Fruit fly (Drosophila melanogaster) whole organism, embryonic: ENCODE measurements around the gene CG3348.

Source experiments
- Atf-2 ChIP-seq: fragments of 200-800 bp; sonication (Bioruptor generic); optimal IDR thresholded peaks from 2 replicates; lab custom pipeline; 2016; ENCODE audit warnings: missing biosample characterization, missing genetic modification characterization
- Bdp1 ChIP-seq: fragments of 200-800 bp; sonication (Bioruptor generic); optimal IDR thresholded peaks from 3 replicates; lab custom pipeline; 2016; ENCODE audit warnings: missing biosample characterization, missing genetic modification characterization
- CG10654 ChIP-seq: fragments of 200-800 bp; sonication (Bioruptor generic); optimal IDR thresholded peaks from 2 replicates; lab custom pipeline; 2016; ENCODE audit warnings: missing biosample characterization, missing genetic modification characterization
- CG11560 ChIP-seq: fragments of 200-800 bp; sonication (Bioruptor generic); IDR thresholded peaks from 3 replicates; pipeline ENCODE4 v1.3.6; 2022; ENCODE audit warnings: missing biosample characterization, missing genetic modification characterization
- CG12769 ChIP-seq: fragments of 200-800 bp; sonication (Bioruptor generic); optimal IDR thresholded peaks from 2 replicates; lab custom pipeline; 2019; ENCODE audit warnings: missing biosample characterization, mild to moderate bottlenecking, missing genetic modification characterization, moderate library complexity
- CG13296 ChIP-seq: fragments of 200-800 bp; sonication (Bioruptor generic); optimal IDR thresholded peaks from 3 replicates; lab custom pipeline; 2018; ENCODE audit warnings: missing biosample characterization, mild to moderate bottlenecking, missing genetic modification characterization
- CG13624 ChIP-seq: fragments of 200-800 bp; sonication (Bioruptor generic); optimal IDR thresholded peaks from 2 replicates; lab custom pipeline; 2016; ENCODE audit warnings: missing biosample characterization, missing genetic modification characterization
- CG17385 ChIP-seq: fragments of 200-800 bp; sonication (Bioruptor generic); optimal IDR thresholded peaks from 3 replicates; lab custom pipeline; 2018; ENCODE audit warnings: missing biosample characterization, mild to moderate bottlenecking, missing genetic modification characterization
- CG1792 ChIP-seq: fragments of 200-800 bp; sonication (Bioruptor generic); optimal IDR thresholded peaks from 2 replicates; lab custom pipeline; 2016; ENCODE audit warnings: missing biosample characterization, missing genetic modification characterization
- CG2889 ChIP-seq: fragments of 200-800 bp; sonication (Bioruptor generic); IDR thresholded peaks from 3 replicates; pipeline ENCODE4 v1.3.6; 2022; ENCODE audit warnings: missing biosample characterization, missing genetic modification characterization
- CG3847 ChIP-seq: fragments of 200-800 bp; sonication (Bioruptor generic); IDR thresholded peaks from 2 replicates; pipeline ENCODE4 v1.3.6; 2022; ENCODE audit warnings: missing biosample characterization, missing genetic modification characterization
- CG4360 ChIP-seq: fragments of 200-800 bp; sonication (Bioruptor generic); IDR thresholded peaks from 2 replicates; pipeline ENCODE4 v1.3.6; 2022; ENCODE audit warnings: missing biosample characterization, missing genetic modification characterization
- CG4730 ChIP-seq: fragments of 200-800 bp; sonication (Bioruptor generic); IDR thresholded peaks from 2 replicates; pipeline ENCODE4 v1.3.6; 2022; ENCODE audit warnings: missing biosample characterization, missing genetic modification characterization
- CG5245 ChIP-seq: fragments of 200-800 bp; sonication (Bioruptor generic); optimal IDR thresholded peaks from 3 replicates; lab custom pipeline; 2016; ENCODE audit warnings: missing biosample characterization, missing genetic modification characterization
- CG7786 ChIP-seq: fragments of 200-800 bp; sonication (Bioruptor generic); optimal IDR thresholded peaks from 2 replicates; lab custom pipeline; 2016; ENCODE audit warnings: missing biosample characterization, missing genetic modification characterization
- D ChIP-seq, 2 experiments: fragments of 200-800 bp in 1 of 2; fragments of >200 bp in 1 of 2; sonication (Bioruptor generic) in 1 of 2; optimal IDR thresholded peaks; 2 replicates in 1 of 2; 3 replicates in 1 of 2; lab custom pipeline; 2017; ENCODE audit warnings: mild to moderate bottlenecking in 1 of 2, missing biosample characterization in 1 of 2, missing genetic modification characterization in 1 of 2, missing genetic modification reagents in 1 of 2
- D19A ChIP-seq: fragments of 200-800 bp; optimal IDR thresholded peaks from 3 replicates; lab custom pipeline; 2019; ENCODE audit warnings: missing biosample characterization, mild to moderate bottlenecking, missing genetic modification characterization, moderate library complexity
- Deaf1 ChIP-seq: fragments of 200-800 bp; optimal IDR thresholded peaks from 3 replicates; lab custom pipeline; 2019; ENCODE audit warnings: missing biosample characterization, mild to moderate bottlenecking, missing genetic modification characterization, moderate library complexity
- HLH3B ChIP-seq: fragments of 200-800 bp; sonication (Bioruptor generic); IDR thresholded peaks from 2 replicates; pipeline ENCODE4 v1.3.6; 2022; ENCODE audit warnings: missing biosample characterization, missing genetic modification characterization
- Hr39 ChIP-seq: fragments of >200 bp; optimal IDR thresholded peaks from 2 replicates; lab custom pipeline; 2017
- Kr ChIP-seq: fragments of 200-800 bp; sonication (Bioruptor generic); optimal IDR thresholded peaks from 2 replicates; lab custom pipeline; 2017; ENCODE audit warnings: missing biosample characterization, mild to moderate bottlenecking, missing genetic modification characterization
- MBD-R2 ChIP-seq: fragments of 200-800 bp; sonication (Bioruptor generic); IDR thresholded peaks from 2 replicates; pipeline ENCODE4 v1.3.6; 2022; ENCODE audit warnings: missing biosample characterization, missing genetic modification characterization
- MTF-1 ChIP-seq: fragments of 200-800 bp; sonication (Bioruptor generic); optimal IDR thresholded peaks from 2 replicates; lab custom pipeline; 2018; ENCODE audit warnings: missing biosample characterization, mild to moderate bottlenecking, missing genetic modification characterization, borderline replicate concordance
- Med ChIP-seq: fragments of 200-800 bp; sonication (Bioruptor generic); peaks from one replicate; lab custom pipeline; 2016; ENCODE audit warnings: missing biosample characterization, missing genetic modification characterization, mild to moderate bottlenecking, inconsistent platforms, moderate library complexity
- Pdp1 ChIP-seq, 2 experiments: fragments of 200-800 bp; sonication (Bioruptor generic); optimal IDR thresholded peaks; 3 replicates each; lab custom pipeline; 2016; ENCODE audit warnings: missing biosample characterization in 2 of 2, missing genetic modification characterization in 2 of 2, mild to moderate bottlenecking in 1 of 2, moderate library complexity in 1 of 2
- Ptx1 ChIP-seq: fragments of 200-800 bp; sonication (Bioruptor generic); IDR thresholded peaks from 2 replicates; pipeline ENCODE4 v1.3.6; 2022; ENCODE audit warnings: missing biosample characterization, missing genetic modification characterization
- Rx ChIP-seq: fragments of 200-800 bp; sonication (Bioruptor generic); IDR thresholded peaks from 2 replicates; pipeline ENCODE4 v1.3.6; 2022; ENCODE audit warnings: missing biosample characterization, missing genetic modification characterization
- Side ChIP-seq: fragments of 200-800 bp; sonication (Bioruptor generic); optimal IDR thresholded peaks from 2 replicates; lab custom pipeline; 2016; ENCODE audit warnings: missing biosample characterization, missing genetic modification characterization
- Sox102F ChIP-seq: fragments of 200-800 bp; sonication (Bioruptor generic); optimal IDR thresholded peaks from 2 replicates; lab custom pipeline; 2018; ENCODE audit warnings: missing biosample characterization, mild to moderate bottlenecking, missing genetic modification characterization, moderate library complexity
- ac ChIP-seq: fragments of 200-800 bp; sonication (Bioruptor generic); optimal IDR thresholded peaks from 3 replicates; lab custom pipeline; 2017; ENCODE audit warnings: missing biosample characterization, mild to moderate bottlenecking, missing genetic modification characterization
- cg ChIP-seq: fragments of 200-800 bp; sonication (Bioruptor generic); optimal IDR thresholded peaks from 3 replicates; lab custom pipeline; 2019; ENCODE audit warnings: missing biosample characterization, mild to moderate bottlenecking, missing genetic modification characterization, moderate library complexity
- chinmo ChIP-seq: fragments of 200-800 bp; sonication (Bioruptor generic); IDR thresholded peaks from 4 replicates; pipeline ENCODE4 v1.3.6; 2022; ENCODE audit warnings: missing biosample characterization, missing genetic modification characterization; ENCODE audit not compliant: partially characterized antibody
- crol ChIP-seq: fragments of 200-800 bp; sonication (Bioruptor generic); IDR thresholded peaks from 2 replicates; pipeline ENCODE4 v1.3.6; 2022; ENCODE audit warnings: missing biosample characterization, missing genetic modification characterization
- dmrt11E ChIP-seq: fragments of 200-800 bp; sonication (Bioruptor generic); optimal IDR thresholded peaks from 3 replicates; lab custom pipeline; 2018; ENCODE audit warnings: missing biosample characterization, mild to moderate bottlenecking, missing genetic modification characterization, moderate library complexity
- exex ChIP-seq: fragments of 200-800 bp; sonication (Bioruptor generic); optimal IDR thresholded peaks from 4 replicates; lab custom pipeline; 2018; ENCODE audit warnings: missing biosample characterization, mild to moderate bottlenecking, missing genetic modification characterization, moderate library complexity
- fru ChIP-seq: fragments of >200 bp; optimal IDR thresholded peaks from 2 replicates; lab custom pipeline; 2017
- gcm ChIP-seq: fragments of 200-800 bp; sonication (Bioruptor generic); optimal IDR thresholded peaks from 2 replicates; lab custom pipeline; 2019; ENCODE audit warnings: missing biosample characterization, mild to moderate bottlenecking, missing genetic modification characterization, moderate library complexity
- gfzf ChIP-seq: fragments of 200-800 bp; sonication (Bioruptor generic); optimal IDR thresholded peaks from 2 replicates; lab custom pipeline; 2016; ENCODE audit warnings: missing biosample characterization, mild to moderate bottlenecking, missing genetic modification characterization, moderate library complexity
- gsb ChIP-seq: fragments of 200-800 bp; sonication (Bioruptor generic); IDR thresholded peaks from 2 replicates; pipeline ENCODE4 v1.3.6; 2022; ENCODE audit warnings: missing biosample characterization, missing genetic modification characterization
- hkb ChIP-seq, 2 experiments: fragments of 200-800 bp in 1 of 2; fragments of >200 bp in 1 of 2; sonication (Bioruptor generic) in 1 of 2; IDR thresholded peaks in 1 of 2; optimal IDR thresholded peaks in 1 of 2; 2 replicates each; pipeline versions ENCODE4 v1.3.6 to Lab custom; 2017 to 2022; ENCODE audit warnings: missing biosample characterization in 1 of 2, missing genetic modification characterization in 1 of 2
- kay ChIP-seq: fragments of 200-800 bp; sonication (Bioruptor generic); optimal IDR thresholded peaks from 2 replicates; lab custom pipeline; 2016; ENCODE audit warnings: missing biosample characterization, missing genetic modification characterization
- nau ChIP-seq: fragments of 200-800 bp; sonication (Bioruptor generic); optimal IDR thresholded peaks from 3 replicates; lab custom pipeline; 2017; ENCODE audit warnings: missing biosample characterization, mild to moderate bottlenecking, missing genetic modification characterization, missing genetic modification reagents
- pan ChIP-seq, 4 experiments: fragments of >200 bp in 3 of 4; fragments of 200-800 bp in 1 of 4; sonication (Bioruptor generic) in 1 of 4; optimal IDR thresholded peaks in 3 of 4; IDR thresholded peaks in 1 of 4; 2 replicates each; pipeline versions ENCODE4 v1.3.6 to Lab custom; 2017 to 2022; ENCODE audit warnings: missing biosample characterization in 2 of 4, missing genetic modification characterization in 2 of 4, mixed read lengths in 1 of 4
- ro ChIP-seq: fragments of 200-800 bp; sonication (Bioruptor generic); IDR thresholded peaks from 2 replicates; pipeline ENCODE4 v1.3.6; 2022; ENCODE audit warnings: missing biosample characterization, missing genetic modification characterization
- sug ChIP-seq: fragments of 200-800 bp; optimal IDR thresholded peaks from 2 replicates; lab custom pipeline; 2019; ENCODE audit warnings: missing biosample characterization, mild to moderate bottlenecking, missing genetic modification characterization, moderate library complexity
- tgo ChIP-seq: fragments of 200-800 bp; sonication (Bioruptor generic); IDR thresholded peaks from 3 replicates; pipeline ENCODE4 v1.3.6; 2022; ENCODE audit warnings: missing biosample characterization, missing genetic modification characterization
- trh ChIP-seq: fragments of 200-800 bp; sonication (Bioruptor generic); optimal IDR thresholded peaks from 2 replicates; lab custom pipeline; 2016; ENCODE audit warnings: missing biosample characterization, missing genetic modification characterization
- vnd ChIP-seq: fragments of 200-800 bp; sonication (Bioruptor generic); IDR thresholded peaks from 3 replicates; pipeline ENCODE4 v1.3.6; 2022; ENCODE audit warnings: missing biosample characterization, missing genetic modification characterization; ENCODE audit not compliant: partially characterized antibody

Gene CG3348

dm6 chr3R:27270379-27271266 lies 21.4 kb downstream of the CG3348 start:
- TF ChIP-seq crol (GFP tag; lab: Robert Waterston, UW) = peak; percentile 56
- TF ChIP-seq CG4730 (GFP tag; lab: Robert Waterston, UW) = no peak
- peak; percentile 31 for TF ChIP-seq Med (GFP tag; lab: Kevin White, UChicago)
- no peak for TF ChIP-seq Rx (GFP tag; lab: Robert Waterston, UW)
- peak; percentile 15 for TF ChIP-seq CG12769
- no peak for TF ChIP-seq Hr39 (lab: Kevin White, UChicago)
- TF ChIP-seq Atf-2 (GFP tag; lab: Kevin White, UChicago) = no peak
- TF ChIP-seq fru (lab: Kevin White, UChicago) = no peak
- no peak for TF ChIP-seq Side
- TF ChIP-seq sug = peak; percentile 17
- TF ChIP-seq CG4360 (GFP tag; lab: Robert Waterston, UW) = peak; percentile 65
- TF ChIP-seq D19A = no peak
- TF ChIP-seq Bdp1 (GFP tag; lab: Kevin White, UChicago) = no peak
- TF ChIP-seq cg (GFP tag; lab: Kevin White, UChicago) = peak; percentile 80
- peak; percentile 5; the same call in 1 of the 2 replicates for TF ChIP-seq MBD-R2
- TF ChIP-seq CG13296 (GFP tag; lab: Kevin White, UChicago) = no peak
- no peak for TF ChIP-seq hkb (optimal IDR thresholded peaks at IDR 0.05; lab: Kevin White, UChicago)
- no peak for TF ChIP-seq hkb (GFP tag; IDR thresholded peaks at IDR 0.05; lab: Robert Waterston, UW)
- peak in 1 of 2 experiments; percentile 68 for TF ChIP-seq Pdp1 (GFP tag; optimal IDR thresholded peaks at IDR 0.05; lab: Kevin White, UChicago)
- TF ChIP-seq Ptx1 (GFP tag; lab: Robert Waterston, UW) = no peak
- no peak for TF ChIP-seq CG3847 (GFP tag; lab: Robert Waterston, UW)
- no peak for TF ChIP-seq CG5245 (GFP tag; lab: Kevin White, UChicago)
- TF ChIP-seq D (optimal IDR thresholded peaks at IDR 0.05; lab: Kevin White, UChicago) = no peak
- no peak for TF ChIP-seq D (GFP tag; optimal IDR thresholded peaks at IDR 0.05; lab: Kevin White, UChicago)
- TF ChIP-seq CG17385 (GFP tag; lab: Kevin White, UChicago) = peak; percentile 25
- TF ChIP-seq gcm (GFP tag; lab: Kevin White, UChicago) = peak; percentile 18
- no peak for TF ChIP-seq gsb (GFP tag; lab: Robert Waterston, UW)
- TF ChIP-seq Kr (GFP tag; lab: Kevin White, UChicago) = no peak
- TF ChIP-seq dmrt11E = no peak
- TF ChIP-seq vnd = no peak
- TF ChIP-seq chinmo (GFP tag; lab: Robert Waterston, UW) = 0 out of 4 replicates have a peak, but pooled peaks have one; percentile 29
- no peak for TF ChIP-seq CG7786 (GFP tag; lab: Kevin White, UChicago)
- no peak for TF ChIP-seq exex
- no peak for TF ChIP-seq tgo
- TF ChIP-seq CG2889 (GFP tag; lab: Robert Waterston, UW) = no peak
- TF ChIP-seq CG1792 (GFP tag; lab: Kevin White, UChicago) = no peak
- no peak for TF ChIP-seq CG13624 (GFP tag; lab: Kevin White, UChicago)
- no peak for TF ChIP-seq pan (optimal IDR thresholded peaks at IDR 0.05; lab: Kevin White, UChicago)
- TF ChIP-seq pan (GFP tag; optimal IDR thresholded peaks at IDR 0.05 in 1 of 2, IDR thresholded peaks at IDR 0.05 in 1 of 2) = no peak
- TF ChIP-seq nau (GFP tag; lab: Kevin White, UChicago) = no peak
- no peak for TF ChIP-seq kay (GFP tag; lab: Kevin White, UChicago)
- no peak for TF ChIP-seq gfzf (GFP tag; lab: Kevin White, UChicago)
- no peak for TF ChIP-seq HLH3B (GFP tag; lab: Robert Waterston, UW)
- no peak for TF ChIP-seq CG10654 (GFP tag; lab: Kevin White, UChicago)
- TF ChIP-seq CG11560 (tag; lab: Robert Waterston, UW) = no peak
- TF ChIP-seq Sox102F (GFP tag; lab: Kevin White, UChicago) = no peak
- no peak for TF ChIP-seq ro (GFP tag; lab: Robert Waterston, UW)
- TF ChIP-seq Deaf1 (tag; lab: Kevin White, UChicago) = peak; percentile 62
- no peak for TF ChIP-seq ac
- no peak for TF ChIP-seq MTF-1 (GFP tag; lab: Kevin White, UChicago)
- no peak for TF ChIP-seq trh (GFP tag; lab: Kevin White, UChicago)
